Fruit fly (Drosophila melanogaster): Measurements from ENCODE around the gene kay.

kay gene

dm6 chr3R:29780402-29781029 is 14.7 kb downstream of the kay start, which contains the start of gene fig:
TSS of gene fig (minus strand) at chr3R:29780452.
- TF ChIP-seq CG4318 (GFP tag; optimal IDR thresholded peaks at IDR 0.05) (no peak), CG8319 (GFP tag; optimal IDR thresholded peaks at IDR 0.05) (no peak), CG16779 (tag; optimal IDR thresholded peaks at IDR 0.05) (no peak), Eip93F (GFP tag; optimal IDR thresholded peaks at IDR 0.05) (peak; percentile 82), esn (GFP tag; optimal IDR thresholded peaks at IDR 0.05) (no peak), vri (GFP tag; optimal IDR thresholded peaks at IDR 0.05) (peak; percentile 82), fkh (GFP tag; optimal IDR thresholded peaks at IDR 0.05) (peak; percentile 39), CG6854 (GFP tag; optimal IDR thresholded peaks at IDR 0.05) (no peak), pdm3 (GFP tag; optimal IDR thresholded peaks at IDR 0.05) (no peak), Eip78C (GFP tag) (peak; percentile 6), Sox14 (GFP tag; optimal IDR thresholded peaks at IDR 0.05) (peak; percentile 13), Eip75B (GFP tag; optimal IDR thresholded peaks at IDR 0.05) (no peak), ss (GFP tag; optimal IDR thresholded peaks at IDR 0.05) (peak in 1 of 2 experiments; percentile 19), salr (GFP tag; optimal IDR thresholded peaks at IDR 0.05) (no peak), CG6163 (GFP tag; IDR thresholded peaks at IDR 0.05) (no peak), CG3032 (tag; optimal IDR thresholded peaks at IDR 0.05) (no peak), topi (GFP tag; optimal IDR thresholded peaks at IDR 0.05) (no peak), CG7368 (GFP tag; optimal IDR thresholded peaks at IDR 0.05) (no peak)

- TF ChIP-seq Ets96B (tag; optimal IDR thresholded peaks at IDR 0.05) (no peak), Gug (GFP tag; IDR thresholded peaks at IDR 0.05) (no peak), Lpt (GFP tag; optimal IDR thresholded peaks at IDR 0.05) (no peak), spab (GFP tag; optimal IDR thresholded peaks at IDR 0.05) (no peak), lz (GFP tag; optimal IDR thresholded peaks at IDR 0.05) (no peak), Hr39 (GFP tag; optimal IDR thresholded peaks at IDR 0.05) (no peak), vri (GFP tag; optimal IDR thresholded peaks at IDR 0.05) (peak; percentile 88), CG32006 (GFP tag; optimal IDR thresholded peaks at IDR 0.05) (peak; percentile 0)
Observed at dm6 chr3R:29781874-29782273, 16.1 kb downstream of the kay start.

dm6 chr3R:29782367-29782766 is 16.6 kb downstream of the kay start:
- TF ChIP-seq Hr39 (GFP tag; optimal IDR thresholded peaks at IDR 0.05) (no peak), Eip93F (GFP tag; optimal IDR thresholded peaks at IDR 0.05) (peak; percentile 60), CG10669 (GFP tag; optimal IDR thresholded peaks at IDR 0.05) (peak; percentile 14), vri (GFP tag; optimal IDR thresholded peaks at IDR 0.05) (peak; percentile 47), CG6792 (GFP tag; optimal IDR thresholded peaks at IDR 0.05) (no peak), acj6 (GFP tag; optimal IDR thresholded peaks at IDR 0.05) (no peak), CG8632 (GFP tag; optimal IDR thresholded peaks at IDR 0.05) (no peak), CG6808 (GFP tag; optimal IDR thresholded peaks at IDR 0.05) (peak; percentile 45), svp (GFP tag) (peak; percentile 69), Hr4 (GFP tag; optimal IDR thresholded peaks at IDR 0.05) (no peak), CG6163 (GFP tag; IDR thresholded peaks at IDR 0.05) (peak; percentile 65; the same call in 2 of the 3 replicates), cyc (GFP tag; optimal IDR thresholded peaks at IDR 0.05) (no peak), Eip75B (GFP tag; optimal IDR thresholded peaks at IDR 0.05) (peak; percentile 28), CG8119 (GFP tag; IDR thresholded peaks at IDR 0.05) (peak; percentile 46; the same call in 1 of the 3 replicates), Ets96B (tag; optimal IDR thresholded peaks at IDR 0.05) (peak; percentile 2), OdsH (GFP tag; optimal IDR thresholded peaks at IDR 0.05) (no peak), CG4318 (GFP tag; optimal IDR thresholded peaks at IDR 0.05) (no peak), CG11294 (GFP tag; IDR thresholded peaks at IDR 0.05) (no peak), fd59A (GFP tag; optimal IDR thresholded peaks at IDR 0.05) (no peak), CG16779 (tag; optimal IDR thresholded peaks at IDR 0.05) (peak; percentile 45), CG3032 (tag; optimal IDR thresholded peaks at IDR 0.05) (no peak), dac (GFP tag; optimal IDR thresholded peaks at IDR 0.05) (no peak), CG3919 (GFP tag; optimal IDR thresholded peaks at IDR 0.05) (peak; percentile 25), CG6276 (GFP tag; optimal IDR thresholded peaks at IDR 0.05) (peak; percentile 12), CG32006 (GFP tag; optimal IDR thresholded peaks at IDR 0.05) (no peak), spab (GFP tag; optimal IDR thresholded peaks at IDR 0.05) (no peak), salr (GFP tag; optimal IDR thresholded peaks at IDR 0.05) (no peak), Hr38 (GFP tag; optimal IDR thresholded peaks at IDR 0.05) (no peak), CG11902 (GFP tag; optimal IDR thresholded peaks at IDR 0.05) (no peak), CG8319 (GFP tag; optimal IDR thresholded peaks at IDR 0.05) (no peak), net (GFP tag; optimal IDR thresholded peaks at IDR 0.05) (peak; percentile 48), lz (GFP tag; optimal IDR thresholded peaks at IDR 0.05) (no peak), CG31627 (GFP tag; optimal IDR thresholded peaks at IDR 0.05) (no peak), eg (GFP tag; IDR thresholded peaks at IDR 0.05) (peak; percentile 44; the same call in 1 of the 3 replicates), esn (GFP tag; optimal IDR thresholded peaks at IDR 0.05) (peak; percentile 34), CG9139 (GFP tag; optimal IDR thresholded peaks at IDR 0.05) (peak; percentile 63)

Data from whole organism, prepupa.